Worm (Caenorhabditis elegans): ENCODE measurements around the gene Y43C5A.2.

- TF ChIP-seq dao-5 (tag; optimal IDR thresholded peaks at IDR 0.05) (no peak), W03F9.2 (tag; optimal IDR thresholded peaks at IDR 0.05) (no peak), him-1 (tag; optimal IDR thresholded peaks at IDR 0.05) (no peak)
These were observed 30.6 kb upstream of the Y43C5A.2 start, which contains the start of gene ech-8 for ce11 chrIV:10239045-10239444.

All from whole organism, L4/young adult.